Worm (Caenorhabditis elegans): Measurements from ENCODE around the gene D1086.21.

- TF ChIP-seq ama-1 (optimal IDR thresholded peaks at IDR 0.05): no peak
- TF ChIP-seq tra-4 (tag; optimal IDR thresholded peaks at IDR 0.05): no peak
Observed at ce11 chrV:14018640-14019039, 45.9 kb upstream of the D1086.21 start, which contains the start of the genes mtl-2 and T08G5.1.

All from whole organism, early embryonic.